Worm (Caenorhabditis elegans): ENCODE measurements around the gene H25K10.2.

The H25K10.2 gene

ce11 chrIV:16186008-16186407 lies 24.8 kb downstream of the H25K10.2 start:
- no peak for TF ChIP-seq nhr-237 (tag; optimal IDR thresholded peaks at IDR 0.05)
- no peak for TF ChIP-seq egl-5 (tag; optimal IDR thresholded peaks at IDR 0.05)
- TF ChIP-seq lin-39 (tag; optimal IDR thresholded peaks at IDR 0.05), result no peak
- TF ChIP-seq elt-1 (tag; optimal IDR thresholded peaks at IDR 0.05), result no peak

- TF ChIP-seq ceh-16 (tag; optimal IDR thresholded peaks at IDR 0.05), result no peak
These were observed 26.3 kb downstream of the H25K10.2 start, which contains the start of gene Y105C5B.1413 for ce11 chrIV:16184521-16184920. TSS of gene Y105C5B.1413 (minus strand) at chrIV:16184621.

ce11 chrIV:16180898-16181482 lies 29.8 kb downstream of the H25K10.2 start:
- TF ChIP-seq snpc-4 (tag; optimal IDR thresholded peaks at IDR 0.05) (peak; percentile 74), zag-1 (tag; optimal IDR thresholded peaks at IDR 0.05) (no peak), fkh-10 (GFP tag; optimal IDR thresholded peaks at IDR 0.05) (no peak), ztf-4 (tag; optimal IDR thresholded peaks at IDR 0.05) (no peak), elt-3 (tag; optimal IDR thresholded peaks at IDR 0.05) (peak in 2 of 3 experiments; percentile 38 to 78), elt-1 (tag; optimal IDR thresholded peaks at IDR 0.05) (peak; percentile 31), egl-5 (tag; optimal IDR thresholded peaks at IDR 0.05) (no peak), ceh-28 (tag; optimal IDR thresholded peaks at IDR 0.05) (peak; percentile 63), lin-39 (tag; optimal IDR thresholded peaks at IDR 0.05) (no peak), pha-4 (tag; optimal IDR thresholded peaks at IDR 0.05) (peak; percentile 62), nfya-1 (tag; optimal IDR thresholded peaks at IDR 0.05; ENCODE audit: insufficient read depth) (peak; percentile 45), tbx-2 (tag; optimal IDR thresholded peaks at IDR 0.05) (no peak), sea-2 (GFP tag; optimal IDR thresholded peaks at IDR 0.05) (no peak), egl-27 (tag; optimal IDR thresholded peaks at IDR 0.05) (peak; percentile 6), hmg-11 (tag; optimal IDR thresholded peaks at IDR 0.05) (no peak), nhr-11 (tag; optimal IDR thresholded peaks at IDR 0.05) (no peak), unc-62 (GFP tag; optimal IDR thresholded peaks at IDR 0.05) (peak; percentile 37), nhr-237 (tag; optimal IDR thresholded peaks at IDR 0.05) (no peak), eor-1 (tag; optimal IDR thresholded peaks at IDR 0.05) (no peak), daf-12 (tag; optimal IDR thresholded peaks at IDR 0.05) (no peak), ceh-16 (tag; optimal IDR thresholded peaks at IDR 0.05) (no peak), elt-2 (tag; optimal IDR thresholded peaks at IDR 0.05) (peak; percentile 99), lin-15B (tag; optimal IDR thresholded peaks at IDR 0.05) (no peak), unc-39 (tag; optimal IDR thresholded peaks at IDR 0.05) (no peak), nhr-25 (tag; optimal IDR thresholded peaks at IDR 0.05) (peak; percentile 64), R02D3.7 (tag; optimal IDR thresholded peaks at IDR 0.05) (peak; percentile 2), jun-1 (tag; optimal IDR thresholded peaks at IDR 0.05) (peak; percentile 87), nhr-23 (tag; optimal IDR thresholded peaks at IDR 0.05) (peak; percentile 63), nhr-76 (tag; optimal IDR thresholded peaks at IDR 0.05) (no peak), ZK546.5 (tag; optimal IDR thresholded peaks at IDR 0.05) (no peak), ztf-11 (tag; optimal IDR thresholded peaks at IDR 0.05) (no peak), fos-1 (tag; optimal IDR thresholded peaks at IDR 0.05) (no peak), ama-1 (optimal IDR thresholded peaks at IDR 0.05) (no peak), skn-1 (tag; optimal IDR thresholded peaks at IDR 0.05) (no peak), nhr-12 (tag; optimal IDR thresholded peaks at IDR 0.05) (no peak), ceh-9 (tag; optimal IDR thresholded peaks at IDR 0.05) (no peak), nhr-43 (tag; optimal IDR thresholded peaks at IDR 0.05; ENCODE audit: poor library complexity, severe bottlenecking) (peak; percentile 78), fkh-2 (tag; optimal IDR thresholded peaks at IDR 0.05) (no peak), nhr-67 (tag; optimal IDR thresholded peaks at IDR 0.05) (no peak), ceh-82 (tag; optimal IDR thresholded peaks at IDR 0.05) (no peak), nhr-77 (tag; optimal IDR thresholded peaks at IDR 0.05) (no peak), aly-2 (tag; optimal IDR thresholded peaks at IDR 0.05) (no peak), lsy-12 (tag; optimal IDR thresholded peaks at IDR 0.05) (no peak), pqm-1 (tag; optimal IDR thresholded peaks at IDR 0.05) (peak; percentile 92), mdl-1 (tag; optimal IDR thresholded peaks at IDR 0.05) (peak; percentile 28), nhr-28 (tag; optimal IDR thresholded peaks at IDR 0.05) (no peak), mml-1 (tag; optimal IDR thresholded peaks at IDR 0.05) (no peak)
